Comparison of ENCODE assay signal across 1 fruit fly cellular context in genomic region chr2L:3573172-3573755, dm6.
TF ChIP-seq lines count a peak whose summit lies in the region.

No protein-coding gene starts in this region.

TF ChIP-seq in whole organism, embryonic, 481 proteins besides CTCF, POLR2A, EP300 and RAD21 (continued from another document):
- peak; percentile 61 for TF ChIP-seq stc (GFP tag; IDR thresholded peaks at IDR 0.05; lab: Robert Waterston, UW)
- TF ChIP-seq Camta (GFP tag; optimal IDR thresholded peaks at IDR 0.05; lab: Kevin White, UChicago) = peak; percentile 22
- TF ChIP-seq HLHmδ (GFP tag; optimal IDR thresholded peaks at IDR 0.05; lab: Kevin White, UChicago) = peak; percentile 82
- peak; percentile 47 for TF ChIP-seq CG17802 (tag; optimal IDR thresholded peaks at IDR 0.05; lab: Kevin White, UChicago)
- no peak for TF ChIP-seq CG1647 (GFP tag; optimal IDR thresholded peaks at IDR 0.05; lab: Kevin White, UChicago)
- peak; percentile 77 for TF ChIP-seq Sox102F (GFP tag; optimal IDR thresholded peaks at IDR 0.05; lab: Kevin White, UChicago)
- TF ChIP-seq CG13775 (GFP tag; optimal IDR thresholded peaks at IDR 0.05; lab: Kevin White, UChicago) = peak; percentile 44
- TF ChIP-seq eve (GFP tag; optimal IDR thresholded peaks at IDR 0.05; lab: Kevin White, UChicago) = peak in 1 of 2 experiments; percentile 95
- peak; percentile 45 for TF ChIP-seq CG15601 (tag; optimal IDR thresholded peaks at IDR 0.05; lab: Kevin White, UChicago)
- no peak for TF ChIP-seq CG6765 (GFP tag; optimal IDR thresholded peaks at IDR 0.05; lab: Kevin White, UChicago)
- peak; percentile 82 for TF ChIP-seq Ssrp (tag; optimal IDR thresholded peaks at IDR 0.05; lab: Kevin White, UChicago)
- no peak for TF ChIP-seq CG4854 (GFP tag; optimal IDR thresholded peaks at IDR 0.05; lab: Kevin White, UChicago)
- TF ChIP-seq CG12236 (GFP tag; optimal IDR thresholded peaks at IDR 0.05; lab: Kevin White, UChicago) = no peak
- peak; percentile 56 for TF ChIP-seq CG4424 (GFP tag; optimal IDR thresholded peaks at IDR 0.05; lab: Kevin White, UChicago)
- peak; percentile 13 for TF ChIP-seq BtbVII (GFP tag; optimal IDR thresholded peaks at IDR 0.05; lab: Kevin White, UChicago)
- no peak for TF ChIP-seq Dip2 (GFP tag; IDR thresholded peaks at IDR 0.05; lab: Robert Waterston, UW)
- TF ChIP-seq tna (GFP tag; IDR thresholded peaks at IDR 0.05; lab: Robert Waterston, UW; ENCODE audit: partially characterized antibody) = no peak
- TF ChIP-seq zf30C (GFP tag; optimal IDR thresholded peaks at IDR 0.05; lab: Kevin White, UChicago) = peak; percentile 63
- TF ChIP-seq fru (optimal IDR thresholded peaks at IDR 0.05; lab: Kevin White, UChicago) = no peak
- peak; percentile 57 for TF ChIP-seq CG14710 (tag; optimal IDR thresholded peaks at IDR 0.05; lab: Kevin White, UChicago)
- no peak for TF ChIP-seq CG2129 (GFP tag; IDR thresholded peaks at IDR 0.05; lab: Robert Waterston, UW; ENCODE audit: partially characterized antibody)
- peak; percentile 36; the same call in 1 of the 2 replicates for TF ChIP-seq Atf6 (GFP tag; IDR thresholded peaks at IDR 0.05; lab: Robert Waterston, UW)
- peak; percentile 71 for TF ChIP-seq Asciz (GFP tag; optimal IDR thresholded peaks at IDR 0.05; lab: Kevin White, UChicago)
- TF ChIP-seq CG2199 (GFP tag; IDR thresholded peaks at IDR 0.05; lab: Robert Waterston, UW) = no peak
- no peak for TF ChIP-seq caup (GFP tag; optimal IDR thresholded peaks at IDR 0.05; lab: Kevin White, UChicago; ENCODE audit: severe bottlenecking)
- TF ChIP-seq her (GFP tag; optimal IDR thresholded peaks at IDR 0.05; lab: Kevin White, UChicago) = peak; percentile 28
- peak; percentile 93 for TF ChIP-seq sug (tag; optimal IDR thresholded peaks at IDR 0.05; lab: Kevin White, UChicago)
- peak; percentile 55; the same call in 2 of the 3 replicates for TF ChIP-seq z (GFP tag; IDR thresholded peaks at IDR 0.05; lab: Robert Waterston, UW)
- peak; percentile 34 for TF ChIP-seq Hmr (GFP tag; optimal IDR thresholded peaks at IDR 0.05; lab: Kevin White, UChicago)
- peak; percentile 45 for TF ChIP-seq CG17359 (tag; optimal IDR thresholded peaks at IDR 0.05; lab: Kevin White, UChicago)
- TF ChIP-seq MTF-1 (GFP tag; optimal IDR thresholded peaks at IDR 0.05; lab: Kevin White, UChicago; ENCODE audit: borderline replicate concordance) = no peak
- TF ChIP-seq Med (GFP tag; lab: Kevin White, UChicago) = peak; percentile 86
